Worm (Caenorhabditis elegans): ENCODE data around the gene T20B5.2.

The T20B5.2 gene

ce11 chrX:9337832-9338231 is 6.9 kb downstream of the T20B5.2 start:
- TF ChIP-seq ceh-27 (GFP tag; optimal IDR thresholded peaks at IDR 0.05) (peak; percentile 73), K12H6.12 (tag; optimal IDR thresholded peaks at IDR 0.05) (peak; percentile 53), lag-1 (GFP tag; IDR thresholded peaks at IDR 0.05) (0 out of 2 replicates have a peak, but pooled peaks have one; percentile 49), ekl-4 (GFP tag; IDR thresholded peaks at IDR 0.05) (peak; percentile 36; the same call in 1 of the 2 replicates), K11D2.4 (GFP tag; IDR thresholded peaks at IDR 0.05) (peak; percentile 61), fkh-3 (tag; optimal IDR thresholded peaks at IDR 0.05) (no peak), lir-1 (GFP tag; conservative IDR thresholded peaks at IDR 0.05) (no peak), chd-7 (tag; optimal IDR thresholded peaks at IDR 0.05) (peak; percentile 24), madf-10 (tag; optimal IDR thresholded peaks at IDR 0.05) (peak; percentile 38), lin-40 (tag; optimal IDR thresholded peaks at IDR 0.05) (peak; percentile 70), ztf-26 (tag; optimal IDR thresholded peaks at IDR 0.05) (peak; percentile 38)

ce11 chrX:9338375-9338774 is 7.4 kb downstream of the T20B5.2 start, which contains the start of gene apa-2:
apa-2 (plus strand) TSS chrX:9338675.
- TF ChIP-seq nhr-179 (tag; optimal IDR thresholded peaks at IDR 0.05), result no peak
- no peak for TF ChIP-seq B0019.2 (GFP tag; conservative IDR thresholded peaks at IDR 0.05)
- no peak for TF ChIP-seq pbrm-1 (GFP tag; IDR thresholded peaks at IDR 0.05)
- no peak for TF ChIP-seq madf-8 (GFP tag; conservative IDR thresholded peaks at IDR 0.05)
- TF ChIP-seq athp-1 (tag; optimal IDR thresholded peaks at IDR 0.05), result no peak
- TF ChIP-seq ztf-3 (GFP tag; optimal IDR thresholded peaks at IDR 0.05), result no peak
- TF ChIP-seq tbp1 (GFP tag; optimal IDR thresholded peaks at IDR 0.05), result no peak
- no peak for TF ChIP-seq rcor-1 (GFP tag; IDR thresholded peaks at IDR 0.05)

ce11 chrX:9347380-9347979 is 16.5 kb downstream of the T20B5.2 start, which contains the start of gene oga-1:
oga-1 (minus strand) TSS chrX:9347430.
- TF ChIP-seq D2030.7 (GFP tag; IDR thresholded peaks at IDR 0.05), result no peak
- TF ChIP-seq rcor-1 (GFP tag; IDR thresholded peaks at IDR 0.05), result 0 out of 2 replicates have a peak, but pooled peaks have one; percentile 11
- no peak for TF ChIP-seq madf-3 (GFP tag; IDR thresholded peaks at IDR 0.05)
- no peak for TF ChIP-seq xnd-1 (tag; optimal IDR thresholded peaks at IDR 0.05)
- TF ChIP-seq ztf-18 (tag; optimal IDR thresholded peaks at IDR 0.05), result no peak
- no peak for TF ChIP-seq sea-2 (GFP tag; IDR thresholded peaks at IDR 0.05)
- no peak for TF ChIP-seq akir-1 (GFP tag; optimal IDR thresholded peaks at IDR 0.05)
- no peak for TF ChIP-seq mel-28 (tag; optimal IDR thresholded peaks at IDR 0.05; ENCODE audit: borderline replicate concordance)
- no peak for TF ChIP-seq fkh-3 (tag; optimal IDR thresholded peaks at IDR 0.05)
- no peak for TF ChIP-seq ztf-25 (GFP tag; IDR thresholded peaks at IDR 0.05)
- no peak for TF ChIP-seq B0035.1 (tag; optimal IDR thresholded peaks at IDR 0.05)
- TF ChIP-seq F55B11.4 (tag; optimal IDR thresholded peaks at IDR 0.05; ENCODE audit: borderline replicate concordance, insufficient read depth), result no peak
- peak; percentile 48 for TF ChIP-seq ets-4 (GFP tag; optimal IDR thresholded peaks at IDR 0.05)
- TF ChIP-seq lin-40 (tag; optimal IDR thresholded peaks at IDR 0.05), result no peak
- TF ChIP-seq madf-10 (tag; optimal IDR thresholded peaks at IDR 0.05), result peak; percentile 29
- no peak for TF ChIP-seq madf-8 (GFP tag; conservative IDR thresholded peaks at IDR 0.05)
- TF ChIP-seq nfya-2 (GFP tag; IDR thresholded peaks at IDR 0.05), result no peak
- TF ChIP-seq attf-5 (GFP tag; optimal IDR thresholded peaks at IDR 0.05), result no peak
- TF ChIP-seq F57C9.4 (tag; optimal IDR thresholded peaks at IDR 0.05), result no peak
- no peak for TF ChIP-seq F22D6.2 (tag; optimal IDR thresholded peaks at IDR 0.05)
- TF ChIP-seq gei-17 (GFP tag; optimal IDR thresholded peaks at IDR 0.05), result no peak
- peak; percentile 54; the same call in 1 of the 2 replicates for TF ChIP-seq let-526 (GFP tag; IDR thresholded peaks at IDR 0.05)
- no peak for TF ChIP-seq B0019.2 (GFP tag; conservative IDR thresholded peaks at IDR 0.05)
- no peak for TF ChIP-seq him-1 (tag; optimal IDR thresholded peaks at IDR 0.05)
- TF ChIP-seq bed-2 (GFP tag; IDR thresholded peaks at IDR 0.05), result no peak
- peak; percentile 68 for TF ChIP-seq somi-1 (GFP tag; optimal IDR thresholded peaks at IDR 0.05)
- peak in 1 of 2 experiments; percentile 17 for TF ChIP-seq let-607 (tag; optimal IDR thresholded peaks at IDR 0.05)
- TF ChIP-seq lsl-1 (GFP tag; optimal IDR thresholded peaks at IDR 0.05), result no peak
- TF ChIP-seq lir-1 (GFP tag; conservative IDR thresholded peaks at IDR 0.05), result 0 out of 2 replicates have a peak, but pooled peaks have one; percentile 32
- TF ChIP-seq ZK185.1 (tag; optimal IDR thresholded peaks at IDR 0.05; ENCODE audit: poor library complexity, severe bottlenecking), result peak; percentile 23
- TF ChIP-seq snpc-1.1 (tag; optimal IDR thresholded peaks at IDR 0.05; ENCODE audit: insufficient read depth), result no peak
- TF ChIP-seq T26A5.8 (tag; optimal IDR thresholded peaks at IDR 0.05), result no peak
